Fruit fly (Drosophila melanogaster): ENCODE measurements around the gene unc.
A peak's percentile ranks its signal among the peaks of the same experiment; 100 is the strongest.

dm6 chrX:21067908-21068307 lies 48.8 kb downstream of the unc start:
- TF ChIP-seq CG14655 (GFP tag; optimal IDR thresholded peaks at IDR 0.05), result peak; percentile 59
- peak; percentile 43 for TF ChIP-seq Snoo (tag; optimal IDR thresholded peaks at IDR 0.05)

Data from whole organism, pupa.